Worm (Caenorhabditis elegans) whole organism, L3 larva: ENCODE data around the gene C18A11.1.

Experiments
- R02D3.7 ChIP-seq: fragments of 150-350 bp; optimal IDR thresholded peaks from 2 replicates; lab custom pipeline; 2014; ENCODE audit warnings: missing biosample characterization, missing genetic modification characterization
- aly-2 ChIP-seq: fragments of 150-350 bp; optimal IDR thresholded peaks from 2 replicates; lab custom pipeline; 2014; ENCODE audit warnings: missing biosample characterization, missing genetic modification characterization
- ama-1 ChIP-seq: fragments of 150-350 bp; optimal IDR thresholded peaks from 2 replicates; lab custom pipeline; 2018
- ceh-16 ChIP-seq: sonication (generic microtip); optimal IDR thresholded peaks from 2 replicates; lab custom pipeline; 2017; ENCODE audit warnings: missing biosample characterization, missing genetic modification characterization
- ceh-28 ChIP-seq: fragments of 150-350 bp; optimal IDR thresholded peaks from 2 replicates; lab custom pipeline; 2014; ENCODE audit warnings: missing biosample characterization, missing genetic modification reagents, missing genetic modification characterization
- ceh-82 ChIP-seq: fragments of 150-350 bp; optimal IDR thresholded peaks from 2 replicates; lab custom pipeline; 2014; ENCODE audit warnings: missing biosample characterization, missing genetic modification characterization
- egl-5 ChIP-seq: fragments of 150-350 bp; optimal IDR thresholded peaks from 2 replicates; lab custom pipeline; 2017; ENCODE audit warnings: missing biosample characterization, missing genetic modification reagents, missing genetic modification characterization, inconsistent platforms
- elt-1 ChIP-seq: fragments of 150-350 bp; optimal IDR thresholded peaks from 2 replicates; lab custom pipeline; 2014; ENCODE audit warnings: missing biosample characterization, missing genetic modification characterization
- elt-2 ChIP-seq: sonication (generic microtip); optimal IDR thresholded peaks from 2 replicates; lab custom pipeline; 2016; ENCODE audit warnings: missing genetic modification reagents, mild to moderate bottlenecking, missing genetic modification characterization, missing compliant biosample characterization
- elt-3 ChIP-seq, 3 experiments: fragments of 150-350 bp in 1 of 3; sonication (generic microtip) in 2 of 3; optimal IDR thresholded peaks; 2 replicates in 2 of 3; 4 replicates in 1 of 3; lab custom pipeline; 2014 to 2017; ENCODE audit warnings: missing biosample characterization in 3 of 3, missing genetic modification characterization in 3 of 3
- fkh-10 ChIP-seq: sonication (generic microtip); optimal IDR thresholded peaks from 2 replicates; lab custom pipeline; 2017; ENCODE audit warnings: missing biosample characterization, missing genetic modification reagents, missing genetic modification characterization
- fkh-2 ChIP-seq: fragments of 150-350 bp; optimal IDR thresholded peaks from 2 replicates; lab custom pipeline; 2014; ENCODE audit warnings: missing biosample characterization, missing genetic modification reagents, missing genetic modification characterization
- fos-1 ChIP-seq: fragments of 150-350 bp; optimal IDR thresholded peaks from 2 replicates; lab custom pipeline; 2014; ENCODE audit warnings: missing biosample characterization, missing genetic modification characterization
- hmg-11 ChIP-seq: sonication (generic microtip); optimal IDR thresholded peaks from 2 replicates; lab custom pipeline; 2016; ENCODE audit warnings: missing genetic modification characterization, missing compliant biosample characterization
- jun-1 ChIP-seq: fragments of 150-350 bp; optimal IDR thresholded peaks from 2 replicates; lab custom pipeline; 2014; ENCODE audit warnings: missing biosample characterization, missing genetic modification reagents, missing genetic modification characterization
- lin-15B ChIP-seq: fragments of 150-350 bp; optimal IDR thresholded peaks from 2 replicates; lab custom pipeline; 2014; ENCODE audit warnings: missing biosample characterization, missing genetic modification characterization
- lin-39 ChIP-seq: fragments of 150-350 bp; optimal IDR thresholded peaks from 2 replicates; lab custom pipeline; 2018; ENCODE audit warnings: missing biosample characterization, missing genetic modification reagents, missing genetic modification characterization
- lsy-12 ChIP-seq: sonication (generic microtip); optimal IDR thresholded peaks from 2 replicates; lab custom pipeline; 2016; ENCODE audit warnings: mild to moderate bottlenecking, missing genetic modification characterization, missing compliant biosample characterization
- mdl-1 ChIP-seq: fragments of 150-350 bp; optimal IDR thresholded peaks from 2 replicates; lab custom pipeline; 2014; ENCODE audit warnings: missing biosample characterization, missing genetic modification characterization
- mml-1 ChIP-seq: fragments of 150-350 bp; sonication (generic microtip); optimal IDR thresholded peaks from 3 replicates; lab custom pipeline; 2014; ENCODE audit warnings: missing biosample characterization, missing genetic modification characterization
- nfya-1 ChIP-seq: sonication (generic microtip); optimal IDR thresholded peaks from 2 replicates; lab custom pipeline; 2017; ENCODE audit warnings: missing genetic modification characterization, mild to moderate bottlenecking, missing compliant biosample characterization, antibody characterized with exemption, moderate library complexity; ENCODE audit not compliant: insufficient read depth
- nhr-11 ChIP-seq: fragments of 150-350 bp; optimal IDR thresholded peaks from 2 replicates; lab custom pipeline; 2014; ENCODE audit warnings: missing biosample characterization, missing genetic modification characterization
- nhr-12 ChIP-seq: fragments of 150-350 bp; optimal IDR thresholded peaks from 2 replicates; lab custom pipeline; 2014; ENCODE audit warnings: missing biosample characterization, missing genetic modification characterization
- nhr-23 ChIP-seq: fragments of 150-350 bp; optimal IDR thresholded peaks from 2 replicates; lab custom pipeline; 2014; ENCODE audit warnings: missing biosample characterization, missing genetic modification reagents, missing genetic modification characterization
- nhr-67 ChIP-seq: fragments of 150-350 bp; optimal IDR thresholded peaks from 2 replicates; lab custom pipeline; 2014; ENCODE audit warnings: missing biosample characterization, missing genetic modification characterization
- nhr-76 ChIP-seq: fragments of 150-350 bp; sonication (generic microtip); optimal IDR thresholded peaks from 5 replicates; lab custom pipeline; 2014; ENCODE audit warnings: missing biosample characterization, missing genetic modification characterization
- pqm-1 ChIP-seq: fragments of 150-350 bp; optimal IDR thresholded peaks from 2 replicates; lab custom pipeline; 2017; ENCODE audit warnings: missing biosample characterization, missing genetic modification characterization, inconsistent platforms
- sea-2 ChIP-seq: fragments of 150-350 bp; sonication (generic microtip); optimal IDR thresholded peaks from 4 replicates; lab custom pipeline; 2014; ENCODE audit warnings: missing biosample characterization, missing genetic modification reagents, missing genetic modification characterization
- skn-1 ChIP-seq: fragments of 150-350 bp; optimal IDR thresholded peaks from 2 replicates; lab custom pipeline; 2014; ENCODE audit warnings: missing biosample characterization, missing genetic modification characterization
- snpc-4 ChIP-seq: fragments of 150-350 bp; optimal IDR thresholded peaks from 2 replicates; lab custom pipeline; 2014; ENCODE audit warnings: missing biosample characterization, missing genetic modification characterization
- tbx-2 ChIP-seq: sonication (generic microtip); optimal IDR thresholded peaks from 2 replicates; lab custom pipeline; 2016; ENCODE audit warnings: mild to moderate bottlenecking, missing genetic modification characterization, missing compliant biosample characterization
- unc-39 ChIP-seq: sonication (generic microtip); optimal IDR thresholded peaks from 4 replicates; lab custom pipeline; 2017; ENCODE audit warnings: missing biosample characterization, missing genetic modification characterization
- unc-62 ChIP-seq: fragments of 150-350 bp; sonication (generic microtip); optimal IDR thresholded peaks from 4 replicates; lab custom pipeline; 2014; ENCODE audit warnings: missing biosample characterization, missing genetic modification reagents, missing genetic modification characterization
- ztf-11 ChIP-seq: fragments of 150-350 bp; optimal IDR thresholded peaks from 2 replicates; lab custom pipeline; 2014; ENCODE audit warnings: missing biosample characterization, missing genetic modification characterization

C18A11.1 gene

ce11 chrX:8084669-8085068 is 15.5 kb downstream of the C18A11.1 start:
- TF ChIP-seq ceh-82 (tag; lab: Kevin White, UChicago) (no peak), fkh-2 (tag; lab: Kevin White, UChicago) (no peak), tbx-2 (tag; lab: Kevin White, UChicago) (no peak), elt-3 (tag; optimal IDR thresholded peaks at IDR 0.05; lab: Kevin White, UChicago) (no peak), nhr-76 (tag; lab: Kevin White, UChicago) (no peak), hmg-11 (tag; lab: Kevin White, UChicago) (no peak), fkh-10 (GFP tag; lab: Kevin White, UChicago) (no peak), elt-2 (no peak), lsy-12 (no peak), unc-62 (GFP tag; lab: Kevin White, UChicago) (no peak), skn-1 (tag; lab: Kevin White, UChicago) (no peak), pqm-1 (no peak), nfya-1 (tag; lab: Kevin White, UChicago) (no peak)

- no peak for TF ChIP-seq ceh-16 (tag; lab: Kevin White, UChicago)
- no peak for TF ChIP-seq fkh-2 (tag; lab: Kevin White, UChicago)
- no peak for TF ChIP-seq elt-1 (tag; lab: Kevin White, UChicago)
- no peak for TF ChIP-seq mdl-1
- TF ChIP-seq nhr-12 (tag; lab: Kevin White, UChicago): no peak
- no peak for TF ChIP-seq tbx-2 (tag; lab: Kevin White, UChicago)
- TF ChIP-seq nfya-1 (tag; lab: Kevin White, UChicago): no peak
- TF ChIP-seq elt-3 (tag; optimal IDR thresholded peaks at IDR 0.05; lab: Kevin White, UChicago): no peak
- TF ChIP-seq ceh-28 (tag; lab: Kevin White, UChicago): no peak
- TF ChIP-seq jun-1 (tag; lab: Kevin White, UChicago): no peak
- no peak for TF ChIP-seq sea-2 (GFP tag; lab: Kevin White, UChicago)
- TF ChIP-seq skn-1 (tag; lab: Kevin White, UChicago): no peak
- TF ChIP-seq ama-1 (lab: Kevin White, UChicago): no peak
- no peak for TF ChIP-seq mml-1 (tag; lab: Kevin White, UChicago)
- TF ChIP-seq unc-39 (tag; lab: Kevin White, UChicago): no peak
Observed at ce11 chrX:8086450-8086724, 17.3 kb downstream of the C18A11.1 start, which contains the start of gene dao-3. Gene dao-3, minus strand, starts transcription at chrX:8086550.

ce11 chrX:8086725-8087641 is 17.9 kb downstream of the C18A11.1 start:
- peak; percentile 63 for TF ChIP-seq ceh-28 (tag; lab: Kevin White, UChicago)
- no peak for TF ChIP-seq ztf-11 (tag; lab: Kevin White, UChicago)
- TF ChIP-seq egl-5: no peak
- TF ChIP-seq fkh-2 (tag; lab: Kevin White, UChicago): no peak
- TF ChIP-seq nhr-11: no peak
- no peak for TF ChIP-seq lin-15B
- TF ChIP-seq unc-39 (tag; lab: Kevin White, UChicago): no peak
- peak; percentile 3 for TF ChIP-seq fos-1 (tag; lab: Kevin White, UChicago)

- TF ChIP-seq nfya-1 (tag; lab: Kevin White, UChicago) (no peak), lin-39 (tag; lab: Kevin White, UChicago) (no peak), elt-2 (no peak), nhr-23 (tag; lab: Kevin White, UChicago) (no peak), aly-2 (tag; lab: Kevin White, UChicago) (no peak), nhr-11 (no peak), nhr-67 (no peak), snpc-4 (no peak), R02D3.7 (no peak), ama-1 (lab: Kevin White, UChicago) (no peak), nhr-12 (tag; lab: Kevin White, UChicago) (no peak)
Observed at ce11 chrX:8088474-8088873, 19.3 kb downstream of the C18A11.1 start, which contains the start of gene vem-1. Gene vem-1, minus strand, starts transcription at chrX:8088574.
